Fruit fly (Drosophila melanogaster) Kc167 (cell line): ENCODE data around the gene grn.

Experiments
- Myc ChIP-seq: fragments of >200 bp; optimal IDR thresholded peaks from 2 replicates; lab custom pipeline; 2017; ENCODE audit warnings: missing external identifiers
- Sin3A ChIP-seq: fragments of >200 bp; optimal IDR thresholded peaks from 2 replicates; lab custom pipeline; 2018; ENCODE audit warnings: missing external identifiers
- h ChIP-seq: fragments of >200 bp; optimal IDR thresholded peaks from 3 replicates; lab custom pipeline; 2018; ENCODE audit warnings: missing external identifiers
- insv ChIP-seq: fragments of >200 bp; optimal IDR thresholded peaks from 3 replicates; lab custom pipeline; 2018; ENCODE audit warnings: missing external identifiers
- psq ChIP-seq: fragments of >200 bp; optimal IDR thresholded peaks from 2 replicates; lab custom pipeline; 2017; ENCODE audit warnings: missing external identifiers
- ttk ChIP-seq: sonication (Bioruptor generic); optimal IDR thresholded peaks from 2 replicates; lab custom pipeline; 2017; ENCODE audit warnings: missing external identifiers

The grn gene

dm6 chr3R:8187446-8188133 lies 6.3 kb upstream of the grn start:
- TF ChIP-seq psq (lab: Kevin White, UChicago), result no peak
- TF ChIP-seq insv (lab: Kevin White, UChicago), result no peak
- TF ChIP-seq h, result no peak
- no peak for TF ChIP-seq Myc (lab: Kevin White, UChicago)
- no peak for TF ChIP-seq Sin3A
- no peak for TF ChIP-seq ttk (lab: Kevin White, UChicago)

- no peak for TF ChIP-seq Myc (lab: Kevin White, UChicago)
- no peak for TF ChIP-seq insv (lab: Kevin White, UChicago)
- no peak for TF ChIP-seq ttk (lab: Kevin White, UChicago)
- TF ChIP-seq psq (lab: Kevin White, UChicago), result no peak
- no peak for TF ChIP-seq Sin3A
- TF ChIP-seq h, result no peak
Observed at dm6 chr3R:8183502-8183901, 2.3 kb upstream of the grn start.

dm6 chr3R:8180376-8181011 lies 750 bp downstream of the grn start:
- TF ChIP-seq insv (lab: Kevin White, UChicago) (no peak), ttk (lab: Kevin White, UChicago) (no peak), psq (lab: Kevin White, UChicago) (no peak), Myc (lab: Kevin White, UChicago) (no peak), Sin3A (no peak), h (no peak)

- TF ChIP-seq Myc (lab: Kevin White, UChicago) (no peak), ttk (lab: Kevin White, UChicago) (no peak), h (no peak), psq (lab: Kevin White, UChicago) (no peak), Sin3A (no peak), insv (lab: Kevin White, UChicago) (no peak)
Observed at dm6 chr3R:8176058-8176673, 5.1 kb downstream of the grn start.

dm6 chr3R:8171489-8172161 lies 9.6 kb downstream of the grn start:
- TF ChIP-seq Sin3A, result no peak
- no peak for TF ChIP-seq psq (lab: Kevin White, UChicago)
- no peak for TF ChIP-seq Myc (lab: Kevin White, UChicago)
- no peak for TF ChIP-seq ttk (lab: Kevin White, UChicago)
- no peak for TF ChIP-seq insv (lab: Kevin White, UChicago)
- TF ChIP-seq h, result no peak

- no peak for TF ChIP-seq h
- TF ChIP-seq Sin3A, result no peak
- TF ChIP-seq Myc (lab: Kevin White, UChicago), result no peak
- TF ChIP-seq ttk (lab: Kevin White, UChicago), result no peak
- TF ChIP-seq insv (lab: Kevin White, UChicago), result no peak
- no peak for TF ChIP-seq psq (lab: Kevin White, UChicago)
Observed at dm6 chr3R:8164850-8165249, 16.4 kb downstream of the grn start.

dm6 chr3R:8160056-8161017 lies 20.9 kb downstream of the grn start:
- TF ChIP-seq ttk (lab: Kevin White, UChicago), result no peak
- no peak for TF ChIP-seq insv (lab: Kevin White, UChicago)
- no peak for TF ChIP-seq Sin3A
- no peak for TF ChIP-seq Myc (lab: Kevin White, UChicago)
- TF ChIP-seq psq (lab: Kevin White, UChicago), result no peak
- no peak for TF ChIP-seq h

- no peak for TF ChIP-seq insv (lab: Kevin White, UChicago)
- no peak for TF ChIP-seq h
- no peak for TF ChIP-seq Sin3A
- no peak for TF ChIP-seq ttk (lab: Kevin White, UChicago)
- TF ChIP-seq Myc (lab: Kevin White, UChicago), result no peak
- TF ChIP-seq psq (lab: Kevin White, UChicago), result no peak
Observed at dm6 chr3R:8158328-8158727, 22.9 kb downstream of the grn start.

- no peak for TF ChIP-seq ttk (lab: Kevin White, UChicago)
- TF ChIP-seq Sin3A, result no peak
Observed at dm6 chr3R:8157247-8157646, 24.0 kb downstream of the grn start.

dm6 chr3R:8155735-8156670 lies 25.2 kb downstream of the grn start:
- TF ChIP-seq Myc (lab: Kevin White, UChicago) (no peak), h (no peak), Sin3A (no peak), ttk (lab: Kevin White, UChicago) (no peak), insv (lab: Kevin White, UChicago) (no peak), psq (lab: Kevin White, UChicago) (no peak)
